Worm (Caenorhabditis elegans): ENCODE results near the gene fbxa-183.

- TF ChIP-seq aly-2 (tag; optimal IDR thresholded peaks at IDR 0.05) (no peak), lin-13 (GFP tag; optimal IDR thresholded peaks at IDR 0.05) (no peak), ama-1 (optimal IDR thresholded peaks at IDR 0.05) (no peak), zag-1 (tag; optimal IDR thresholded peaks at IDR 0.05) (no peak), ztf-4 (tag; optimal IDR thresholded peaks at IDR 0.05) (no peak), lin-39 (tag; optimal IDR thresholded peaks at IDR 0.05) (no peak)
Measured at ce11 chrV:5779984-5780383, 2.6 kb downstream of the fbxa-183 start.
